Fruit fly (Drosophila melanogaster): Measurements from ENCODE around the gene CG13806.

CG13806 gene

DNA sequence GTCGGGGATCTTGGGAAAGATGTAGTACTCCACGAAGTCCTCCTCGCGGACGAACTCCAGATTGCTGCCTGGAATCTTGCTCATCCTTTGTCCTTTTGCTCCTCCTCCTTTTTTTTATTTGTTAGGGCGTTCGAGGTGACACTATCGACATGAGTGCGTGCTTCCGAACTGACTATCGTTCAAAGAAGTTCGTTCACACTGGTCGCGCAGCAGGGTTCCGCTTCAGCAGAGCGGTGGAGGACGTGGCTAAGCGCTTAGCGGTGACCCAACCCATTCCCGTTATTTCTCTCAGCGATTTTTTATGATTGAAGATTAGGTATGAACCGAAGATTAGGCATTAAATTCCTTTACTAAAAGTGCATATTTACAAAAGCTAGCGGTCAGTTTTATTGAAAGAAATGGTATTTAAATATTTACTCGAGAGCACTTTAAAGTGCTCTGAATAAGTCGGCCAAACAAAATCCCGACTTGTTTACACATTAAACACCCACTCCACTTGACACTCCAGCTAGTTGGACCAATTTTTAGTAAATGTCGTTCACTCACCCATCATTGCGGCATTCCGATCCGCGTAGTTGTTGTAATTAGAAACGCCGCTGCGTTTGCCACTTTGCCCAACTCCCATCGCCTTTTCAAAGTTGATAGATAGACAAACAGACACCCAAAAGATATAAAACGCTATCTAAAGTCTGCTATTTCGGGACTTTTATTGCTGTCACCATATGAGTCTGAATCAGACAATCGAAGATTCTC, at the start of gene CG13806, which contains the start of gene ecd (continued):
- TF ChIP-seq dan (GFP tag; IDR thresholded peaks at IDR 0.05): no peak
- peak in 1 of 2 experiments; percentile 1 for TF ChIP-seq Hr78 (GFP tag; optimal IDR thresholded peaks at IDR 0.05)
- no peak for TF ChIP-seq CG3407 (GFP tag; optimal IDR thresholded peaks at IDR 0.05)
- TF ChIP-seq CG2889 (GFP tag; IDR thresholded peaks at IDR 0.05): no peak
- no peak for TF ChIP-seq Nf-YA (GFP tag; IDR thresholded peaks at IDR 0.05)
- TF ChIP-seq crp (GFP tag; optimal IDR thresholded peaks at IDR 0.05): peak in 1 of 2 experiments; percentile 23
- TF ChIP-seq zfh1 (GFP tag; IDR thresholded peaks at IDR 0.05): peak; percentile 67
- peak; percentile 57 for TF ChIP-seq CG30020 (tag; optimal IDR thresholded peaks at IDR 0.05)
- no peak for TF ChIP-seq run (tag; optimal IDR thresholded peaks at IDR 0.05)
- TF ChIP-seq CG11398 (GFP tag; optimal IDR thresholded peaks at IDR 0.05): peak; percentile 12
- TF ChIP-seq al (GFP tag; IDR thresholded peaks at IDR 0.05): peak; percentile 29; the same call in 1 of the 2 replicates
- peak; percentile 71 for TF ChIP-seq grn (GFP tag; optimal IDR thresholded peaks at IDR 0.05)
- TF ChIP-seq CG42726 (GFP tag; IDR thresholded peaks at IDR 0.05; ENCODE audit: partially characterized antibody): peak; percentile 98
- peak; percentile 35; the same call in 1 of the 3 replicates for TF ChIP-seq dysf (GFP tag; IDR thresholded peaks at IDR 0.05)
- TF ChIP-seq toy (GFP tag; IDR thresholded peaks at IDR 0.05): no peak
- no peak for TF ChIP-seq CG3838 (GFP tag; optimal IDR thresholded peaks at IDR 0.05)
- TF ChIP-seq oc (tag; optimal IDR thresholded peaks at IDR 0.05): no peak
- no peak for TF ChIP-seq CG4820 (GFP tag; optimal IDR thresholded peaks at IDR 0.05)
- TF ChIP-seq Pdp1 (GFP tag; optimal IDR thresholded peaks at IDR 0.05): peak in 1 of 2 experiments; percentile 3
- no peak for TF ChIP-seq Gsc (GFP tag; IDR thresholded peaks at IDR 0.05)
- peak; percentile 76 for TF ChIP-seq nerfin-2 (GFP tag; IDR thresholded peaks at IDR 0.05; ENCODE audit: partially characterized antibody)
- TF ChIP-seq knrl (GFP tag; IDR thresholded peaks at IDR 0.05; ENCODE audit: partially characterized antibody): peak; percentile 97
- peak; percentile 11 for TF ChIP-seq psq (GFP tag; optimal IDR thresholded peaks at IDR 0.05)
- peak; percentile 92 for TF ChIP-seq sna (GFP tag; IDR thresholded peaks at IDR 0.05; ENCODE audit: partially characterized antibody)
- peak; percentile 89 for TF ChIP-seq ssp (GFP tag; IDR thresholded peaks at IDR 0.05)
- peak; percentile 40 for TF ChIP-seq CG9817 (tag; optimal IDR thresholded peaks at IDR 0.05)
- TF ChIP-seq CG6272 (GFP tag; IDR thresholded peaks at IDR 0.05): peak; percentile 23; the same call in 1 of the 2 replicates
- no peak for TF ChIP-seq az2 (GFP tag; optimal IDR thresholded peaks at IDR 0.05)
- peak; percentile 14 for TF ChIP-seq CG7987 (GFP tag; optimal IDR thresholded peaks at IDR 0.05)
- TF ChIP-seq her (GFP tag; optimal IDR thresholded peaks at IDR 0.05): peak; percentile 63
- TF ChIP-seq Chrac-16 (GFP tag; optimal IDR thresholded peaks at IDR 0.05): peak; percentile 49
- no peak for TF ChIP-seq tup (GFP tag; optimal IDR thresholded peaks at IDR 0.05)
- TF ChIP-seq MESR4 (GFP tag; optimal IDR thresholded peaks at IDR 0.05): peak; percentile 85
- TF ChIP-seq slp2 (GFP tag; optimal IDR thresholded peaks at IDR 0.05): no peak
- TF ChIP-seq Hr51 (GFP tag; optimal IDR thresholded peaks at IDR 0.05): peak in 1 of 2 experiments; percentile 41
- TF ChIP-seq CG10366 (GFP tag; IDR thresholded peaks at IDR 0.05): peak; percentile 35; the same call in 1 of the 2 replicates
- TF ChIP-seq CG1792 (GFP tag; optimal IDR thresholded peaks at IDR 0.05): no peak
- TF ChIP-seq Tbp (GFP tag; optimal IDR thresholded peaks at IDR 0.05): no peak
- peak; percentile 21 for TF ChIP-seq fu2 (GFP tag; optimal IDR thresholded peaks at IDR 0.05)
- peak; percentile 39 for TF ChIP-seq pho (GFP tag; optimal IDR thresholded peaks at IDR 0.05)
- TF ChIP-seq CG13424 (tag; optimal IDR thresholded peaks at IDR 0.05): peak; percentile 28
- peak; percentile 21 for TF ChIP-seq Mad (GFP tag; optimal IDR thresholded peaks at IDR 0.05)
- no peak for TF ChIP-seq jing (GFP tag; optimal IDR thresholded peaks at IDR 0.05)
- TF ChIP-seq HLH54F (GFP tag; optimal IDR thresholded peaks at IDR 0.05): peak; percentile 30
- TF ChIP-seq zf30C (GFP tag; optimal IDR thresholded peaks at IDR 0.05): no peak
- peak; percentile 95 for TF ChIP-seq row (GFP tag; IDR thresholded peaks at IDR 0.05)
- TF ChIP-seq nerfin-1 (tag; optimal IDR thresholded peaks at IDR 0.05): peak; percentile 96
- peak; percentile 35; the same call in 1 of the 2 replicates for TF ChIP-seq ranshi (GFP tag; IDR thresholded peaks at IDR 0.05)
- no peak for TF ChIP-seq Vsx1 (GFP tag; optimal IDR thresholded peaks at IDR 0.05)

Data from whole organism, embryonic.